Worm (Caenorhabditis elegans) whole organism, L2 larva: Measurements from ENCODE around the gene F36F12.2.

Experiments
- C34F6.9 ChIP-seq: fragments of 150-350 bp; optimal IDR thresholded peaks from 2 replicates; lab custom pipeline; 2014; ENCODE audit warnings: missing biosample characterization, missing genetic modification characterization
- F13H6.1 ChIP-seq: sonication (generic microtip); optimal IDR thresholded peaks from 2 replicates; lab custom pipeline; 2016; ENCODE audit warnings: missing genetic modification characterization, missing compliant biosample characterization
- R02D3.7 ChIP-seq: fragments of 150-350 bp; optimal IDR thresholded peaks from 2 replicates; lab custom pipeline; 2014; ENCODE audit warnings: missing biosample characterization, missing genetic modification characterization
- Y55F3AM.14 ChIP-seq: fragments of 200-800 bp; sonication (Bioruptor generic); optimal IDR thresholded peaks from 2 replicates; lab custom pipeline; 2018; ENCODE audit warnings: mild to moderate bottlenecking, missing genetic modification characterization, missing compliant biosample characterization
- ZK546.5 ChIP-seq: sonication (generic microtip); optimal IDR thresholded peaks from 2 replicates; lab custom pipeline; 2017; ENCODE audit warnings: missing biosample characterization, missing genetic modification characterization
- blmp-1 ChIP-seq: sonication (generic microtip); optimal IDR thresholded peaks from 2 replicates; lab custom pipeline; 2017; ENCODE audit warnings: missing genetic modification characterization, mild to moderate bottlenecking, missing compliant biosample characterization, antibody characterized with exemption, moderate library complexity; ENCODE audit not compliant: insufficient read depth
- ceh-16 ChIP-seq: fragments of 150-350 bp; optimal IDR thresholded peaks from 2 replicates; lab custom pipeline; 2014; ENCODE audit warnings: missing biosample characterization, missing genetic modification characterization
- crh-2 ChIP-seq: sonication (generic microtip); optimal IDR thresholded peaks from 2 replicates; lab custom pipeline; 2017; ENCODE audit warnings: missing biosample characterization, missing genetic modification characterization
- egl-27 ChIP-seq: sonication (generic microtip); optimal IDR thresholded peaks from 3 replicates; lab custom pipeline; 2017; ENCODE audit warnings: missing biosample characterization, missing genetic modification reagents, missing genetic modification characterization
- elt-1 ChIP-seq: fragments of 150-350 bp; optimal IDR thresholded peaks from 2 replicates; lab custom pipeline; 2014; ENCODE audit warnings: missing biosample characterization, missing genetic modification characterization
- elt-3 ChIP-seq: sonication (generic microtip); optimal IDR thresholded peaks from 2 replicates; lab custom pipeline; 2017; ENCODE audit warnings: missing biosample characterization, missing genetic modification characterization
- fos-1 ChIP-seq: fragments of 150-350 bp; optimal IDR thresholded peaks from 2 replicates; lab custom pipeline; 2014; ENCODE audit warnings: missing biosample characterization, missing genetic modification characterization
- gmeb-1 ChIP-seq: fragments of 150-350 bp; optimal IDR thresholded peaks from 2 replicates; lab custom pipeline; 2014; ENCODE audit warnings: missing biosample characterization, missing genetic modification characterization
- lin-11 ChIP-seq: fragments of 150-350 bp; sonication (generic microtip); optimal IDR thresholded peaks from 2 replicates; lab custom pipeline; 2014; ENCODE audit warnings: missing biosample characterization, missing genetic modification characterization, inconsistent platforms, mixed read lengths
- lin-13 ChIP-seq: fragments of 150-350 bp; optimal IDR thresholded peaks from 2 replicates; lab custom pipeline; 2014; ENCODE audit warnings: missing biosample characterization, missing genetic modification reagents, missing genetic modification characterization
- lsy-2 ChIP-seq, 2 experiments: fragments of 150-350 bp in 1 of 2; sonication (generic microtip) in 1 of 2; optimal IDR thresholded peaks; 2 replicates each; lab custom pipeline; 2014 to 2017; ENCODE audit warnings: missing biosample characterization in 2 of 2, missing genetic modification characterization in 2 of 2
- mab-5 ChIP-seq: fragments of 150-350 bp; optimal IDR thresholded peaks from 2 replicates; lab custom pipeline; 2014; ENCODE audit warnings: missing biosample characterization, missing genetic modification characterization
- mdl-1 ChIP-seq, 2 experiments: fragments of 150-350 bp in 1 of 2; sonication (generic microtip) in 1 of 2; optimal IDR thresholded peaks; 2 replicates each; lab custom pipeline; 2017; ENCODE audit warnings: missing biosample characterization in 2 of 2, missing genetic modification characterization in 2 of 2
- nhr-11 ChIP-seq: fragments of 150-350 bp; optimal IDR thresholded peaks from 2 replicates; lab custom pipeline; 2014; ENCODE audit warnings: missing biosample characterization, missing genetic modification characterization
- nhr-12 ChIP-seq: fragments of 150-350 bp; optimal IDR thresholded peaks from 2 replicates; lab custom pipeline; 2014; ENCODE audit warnings: missing biosample characterization, missing genetic modification characterization
- nhr-129 ChIP-seq: fragments of 150-350 bp; optimal IDR thresholded peaks from 2 replicates; lab custom pipeline; 2014; ENCODE audit warnings: missing biosample characterization, missing genetic modification characterization
- nhr-23 ChIP-seq: fragments of 150-350 bp; optimal IDR thresholded peaks from 2 replicates; lab custom pipeline; 2014; ENCODE audit warnings: missing biosample characterization, missing genetic modification reagents, missing genetic modification characterization
- nhr-237 ChIP-seq: fragments of 150-350 bp; optimal IDR thresholded peaks from 2 replicates; lab custom pipeline; 2014; ENCODE audit warnings: missing biosample characterization, missing genetic modification characterization
- nhr-25 ChIP-seq: fragments of 150-350 bp; sonication (generic microtip); optimal IDR thresholded peaks from 3 replicates; lab custom pipeline; 2014; ENCODE audit warnings: missing biosample characterization, missing genetic modification characterization
- nhr-6 ChIP-seq: fragments of 150-350 bp; optimal IDR thresholded peaks from 2 replicates; lab custom pipeline; 2014; ENCODE audit warnings: missing biosample characterization, missing genetic modification characterization
- peb-1 ChIP-seq: fragments of 150-350 bp; optimal IDR thresholded peaks from 2 replicates; lab custom pipeline; 2014; ENCODE audit warnings: missing biosample characterization, missing genetic modification characterization
- sem-4 ChIP-seq: fragments of 150-350 bp; optimal IDR thresholded peaks from 2 replicates; lab custom pipeline; 2014; ENCODE audit warnings: missing biosample characterization, missing genetic modification reagents, missing genetic modification characterization
- sma-3 ChIP-seq: sonication (generic microtip); optimal IDR thresholded peaks from 2 replicates; lab custom pipeline; 2016; ENCODE audit warnings: missing genetic modification reagents, missing genetic modification characterization, missing compliant biosample characterization
- sma-9 ChIP-seq, 2 experiments: fragments of 150-350 bp in 1 of 2; sonication (generic microtip) in 1 of 2; optimal IDR thresholded peaks; 2 replicates each; lab custom pipeline; 2014 to 2016; ENCODE audit warnings: missing genetic modification characterization in 2 of 2, mild to moderate bottlenecking in 1 of 2, missing biosample characterization in 1 of 2, missing compliant biosample characterization in 1 of 2, missing genetic modification reagents in 1 of 2, moderate library complexity in 1 of 2
- unc-62 ChIP-seq: fragments of 150-350 bp; optimal IDR thresholded peaks from 2 replicates; lab custom pipeline; 2014; ENCODE audit warnings: missing biosample characterization, missing genetic modification reagents, missing genetic modification characterization
- zag-1 ChIP-seq: fragments of 150-350 bp; optimal IDR thresholded peaks from 2 replicates; lab custom pipeline; 2014; ENCODE audit warnings: missing biosample characterization, missing genetic modification characterization
- ztf-1 ChIP-seq: fragments of 200-800 bp; sonication (Bioruptor generic); conservative IDR thresholded peaks from 2 replicates; pipeline ENCODE4 v1.3.6; 2022; ENCODE audit warnings: missing genetic modification characterization, missing compliant biosample characterization
- ztf-11 ChIP-seq: sonication (generic microtip); optimal IDR thresholded peaks from 2 replicates; lab custom pipeline; 2017; ENCODE audit warnings: missing biosample characterization, missing genetic modification characterization
- ztf-4 ChIP-seq: fragments of 150-350 bp; optimal IDR thresholded peaks from 2 replicates; lab custom pipeline; 2014; ENCODE audit warnings: missing biosample characterization, missing genetic modification characterization

Gene F36F12.2

ce11 chrV:2076043-2076442 lies 19.1 kb downstream of the F36F12.2 start:
- TF ChIP-seq F13H6.1: peak; percentile 14
- no peak for TF ChIP-seq nhr-6 (tag; lab: Kevin White, UChicago)
- TF ChIP-seq C34F6.9: peak; percentile 14
- TF ChIP-seq crh-2: no peak
- no peak for TF ChIP-seq Y55F3AM.14 (GFP tag; lab: Kevin White, UChicago)
- peak; percentile 26 for TF ChIP-seq sem-4 (tag; lab: Kevin White, UChicago)

ce11 chrV:2072807-2073206 lies 22.3 kb downstream of the F36F12.2 start, which contains the start of gene Y40B10A.9:
TSS of gene Y40B10A.9 (minus strand) at chrV:2072907.
- TF ChIP-seq ztf-4 (tag; lab: Kevin White, UChicago) (no peak), elt-3 (no peak), nhr-25 (tag; lab: Kevin White, UChicago) (no peak), gmeb-1 (tag; lab: Kevin White, UChicago) (no peak), zag-1 (tag; lab: Kevin White, UChicago) (no peak), mab-5 (tag; lab: Kevin White, UChicago) (no peak), nhr-6 (tag; lab: Kevin White, UChicago) (no peak), nhr-129 (no peak), lin-13 (no peak), nhr-11 (tag; lab: Kevin White, UChicago) (no peak), ceh-16 (no peak), nhr-23 (tag; lab: Kevin White, UChicago) (no peak), elt-1 (tag; lab: Kevin White, UChicago) (no peak), ztf-11 (tag; lab: Kevin White, UChicago) (no peak), Y55F3AM.14 (GFP tag; lab: Kevin White, UChicago) (no peak), C34F6.9 (no peak), nhr-237 (tag; lab: Kevin White, UChicago) (no peak), mdl-1 (tag; optimal IDR thresholded peaks at IDR 0.05; lab: Kevin White, UChicago) (no peak)

DNA sequence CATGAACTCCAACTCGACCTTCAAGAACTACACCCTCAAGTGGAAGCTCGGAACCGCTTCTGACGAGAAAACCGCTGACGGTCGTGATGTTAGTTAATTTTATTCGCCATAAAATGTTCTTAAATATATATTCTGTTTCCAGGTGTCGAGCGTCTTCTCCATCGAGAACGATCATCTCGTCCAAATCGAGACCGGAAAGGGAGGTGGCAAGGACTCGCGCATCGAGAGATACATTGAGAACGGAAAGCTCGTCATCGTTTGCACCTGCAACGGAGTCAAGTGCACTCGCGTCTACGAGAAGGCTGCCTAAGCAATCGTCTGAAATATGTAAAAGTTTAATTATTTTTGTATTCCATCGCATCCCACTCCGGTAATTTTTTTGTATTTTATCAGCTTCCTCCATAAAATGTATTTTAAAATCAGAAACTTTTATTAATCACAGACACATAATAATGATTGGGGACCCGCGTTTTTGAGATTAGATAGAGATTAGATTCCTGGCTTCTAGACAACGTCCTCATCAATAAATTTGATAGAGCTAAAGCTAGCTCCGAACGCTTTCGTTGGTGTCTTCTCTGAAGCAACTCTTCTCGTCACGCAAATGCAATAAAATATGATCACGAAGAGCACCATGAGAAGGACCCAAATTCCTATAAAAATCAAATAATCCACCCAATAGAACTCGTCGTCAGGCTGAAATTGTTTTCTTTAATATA lies 26.2 kb downstream of the F36F12.2 start:
- no peak for TF ChIP-seq unc-62 (GFP tag; lab: Kevin White, UChicago)
- no peak for TF ChIP-seq sem-4 (tag; lab: Kevin White, UChicago)
- no peak for TF ChIP-seq nhr-12 (tag; lab: Kevin White, UChicago)
- TF ChIP-seq lin-11: no peak

ce11 chrV:2067985-2068499 lies 27.1 kb downstream of the F36F12.2 start, which contains the start of gene lbp-9:
TSS of gene lbp-9 (plus strand) at chrV:2068449.
- peak; percentile 72 for TF ChIP-seq sma-3 (GFP tag; lab: Kevin White, UChicago)
- TF ChIP-seq egl-27: peak; percentile 20
- peak; percentile 79 for TF ChIP-seq nhr-129
- no peak for TF ChIP-seq ztf-11 (tag; lab: Kevin White, UChicago)
- TF ChIP-seq blmp-1 (tag; lab: Kevin White, UChicago): peak; percentile 2
- peak; percentile 49 for TF ChIP-seq sma-9 (GFP tag; optimal IDR thresholded peaks at IDR 0.05; lab: Kevin White, UChicago)
- TF ChIP-seq sma-9 (tag; optimal IDR thresholded peaks at IDR 0.05; lab: Kevin White, UChicago): no peak
- no peak for TF ChIP-seq unc-62 (GFP tag; lab: Kevin White, UChicago)
- peak in 1 of 2 experiments; percentile 59 for TF ChIP-seq lsy-2 (tag; optimal IDR thresholded peaks at IDR 0.05; lab: Kevin White, UChicago)
- TF ChIP-seq fos-1: peak; percentile 34
- TF ChIP-seq mdl-1 (tag; optimal IDR thresholded peaks at IDR 0.05; lab: Kevin White, UChicago): peak in 1 of 2 experiments; percentile 53
- TF ChIP-seq sem-4 (tag; lab: Kevin White, UChicago): peak; percentile 1
- no peak for TF ChIP-seq peb-1 (tag; lab: Kevin White, UChicago)
- TF ChIP-seq nhr-25 (tag; lab: Kevin White, UChicago): peak; percentile 87
- TF ChIP-seq gmeb-1 (tag; lab: Kevin White, UChicago): peak; percentile 26
- TF ChIP-seq ztf-1 (GFP tag; lab: Robert Waterston, UW): no peak
- no peak for TF ChIP-seq nhr-11 (tag; lab: Kevin White, UChicago)
- no peak for TF ChIP-seq ZK546.5 (tag; lab: Kevin White, UChicago)
- TF ChIP-seq F13H6.1: peak; percentile 25
- TF ChIP-seq ztf-4 (tag; lab: Kevin White, UChicago): peak; percentile 64
- TF ChIP-seq crh-2: peak; percentile 83
- TF ChIP-seq R02D3.7: no peak
- TF ChIP-seq C34F6.9: peak; percentile 88
